Worm (Caenorhabditis elegans) whole organism, L1 larva: ENCODE data around the gene str-52.

Experiments used
- Y116A8C.19 ChIP-seq: sonication (generic microtip); optimal IDR thresholded peaks from 2 replicates; lab custom pipeline; 2016; ENCODE audit warnings: missing compliant biosample characterization, missing genetic modification characterization, borderline replicate concordance
- aha-1 ChIP-seq: fragments of 150-350 bp; optimal IDR thresholded peaks from 2 replicates; lab custom pipeline; 2014; ENCODE audit warnings: missing biosample characterization, missing genetic modification characterization
- aly-2 ChIP-seq: fragments of 150-350 bp; optimal IDR thresholded peaks from 2 replicates; lab custom pipeline; 2014; ENCODE audit warnings: missing biosample characterization, missing genetic modification characterization
- ama-1 ChIP-seq: fragments of 150-350 bp; optimal IDR thresholded peaks from 2 replicates; lab custom pipeline; 2014
- blmp-1 ChIP-seq: fragments of 150-350 bp; optimal IDR thresholded peaks from 2 replicates; lab custom pipeline; 2014; ENCODE audit warnings: missing biosample characterization, missing genetic modification characterization
- ceh-82 ChIP-seq, 3 experiments: fragments of 150-350 bp in 1 of 3; sonication (generic microtip) in 2 of 3; optimal IDR thresholded peaks; 2 replicates each; lab custom pipeline; 2014 to 2017; ENCODE audit warnings: missing biosample characterization in 3 of 3, missing genetic modification characterization in 3 of 3
- ceh-88 ChIP-seq: fragments of 200-800 bp; sonication (Bioruptor generic); IDR thresholded peaks from 2 replicates; pipeline ENCODE4 v1.3.6; 2022; ENCODE audit warnings: missing genetic modification characterization, missing compliant biosample characterization
- ceh-90 ChIP-seq: sonication (generic microtip); optimal IDR thresholded peaks from 2 replicates; lab custom pipeline; 2016; ENCODE audit warnings: missing genetic modification characterization, missing compliant biosample characterization
- dpl-1 ChIP-seq, 3 experiments: fragments of 150-350 bp in 2 of 3; sonication (generic microtip) in 1 of 3; optimal IDR thresholded peaks; 2 replicates each; lab custom pipeline; 2014 to 2017; ENCODE audit warnings: missing biosample characterization in 3 of 3, missing genetic modification characterization in 3 of 3, missing genetic modification reagents in 3 of 3
- hlh-17 ChIP-seq: fragments of 200-800 bp; sonication (Bioruptor generic); optimal IDR thresholded peaks from 2 replicates; lab custom pipeline; 2018; ENCODE audit warnings: missing genetic modification characterization, mild to moderate bottlenecking, missing compliant biosample characterization, moderate library complexity, borderline replicate concordance
- irx-1 ChIP-seq: sonication (generic microtip); optimal IDR thresholded peaks from 2 replicates; lab custom pipeline; 2016; ENCODE audit warnings: missing genetic modification characterization, missing compliant biosample characterization
- jun-1 ChIP-seq: fragments of 150-350 bp; optimal IDR thresholded peaks from 2 replicates; lab custom pipeline; 2014; ENCODE audit warnings: missing biosample characterization, missing genetic modification reagents, missing genetic modification characterization
- lin-14 ChIP-seq: fragments of 200-800 bp; sonication (Bioruptor generic); optimal IDR thresholded peaks from 2 replicates; lab custom pipeline; 2018; ENCODE audit warnings: mild to moderate bottlenecking, missing genetic modification characterization, moderate library complexity, missing compliant biosample characterization
- mab-9 ChIP-seq: fragments of 200-800 bp; sonication (Bioruptor generic); IDR thresholded peaks from 2 replicates; pipeline ENCODE4 v1.3.6; 2022; ENCODE audit warnings: missing genetic modification reagents, missing genetic modification characterization, missing compliant biosample characterization
- nhr-12 ChIP-seq: sonication (generic microtip); optimal IDR thresholded peaks from 2 replicates; lab custom pipeline; 2017; ENCODE audit warnings: missing biosample characterization, missing genetic modification characterization
- nhr-28 ChIP-seq: fragments of 150-350 bp; optimal IDR thresholded peaks from 2 replicates; lab custom pipeline; 2014; ENCODE audit warnings: missing biosample characterization, missing genetic modification characterization
- nhr-76 ChIP-seq: sonication (generic microtip); optimal IDR thresholded peaks from 2 replicates; lab custom pipeline; 2017; ENCODE audit warnings: missing biosample characterization, missing genetic modification characterization
- nhr-77 ChIP-seq: fragments of 150-350 bp; optimal IDR thresholded peaks from 2 replicates; lab custom pipeline; 2014; ENCODE audit warnings: missing biosample characterization, missing genetic modification characterization
- nhr-90 ChIP-seq: sonication (generic microtip); optimal IDR thresholded peaks from 2 replicates; lab custom pipeline; 2016; ENCODE audit warnings: mild to moderate bottlenecking, missing genetic modification characterization, missing compliant biosample characterization; ENCODE audit not compliant: poor library complexity
- skn-1 ChIP-seq: fragments of 150-350 bp; optimal IDR thresholded peaks from 2 replicates; lab custom pipeline; 2014; ENCODE audit warnings: missing biosample characterization, missing genetic modification characterization
- snpc-4 ChIP-seq: fragments of 150-350 bp; optimal IDR thresholded peaks from 2 replicates; lab custom pipeline; 2014; ENCODE audit warnings: missing biosample characterization, missing genetic modification characterization
- snu-23 ChIP-seq: sonication (generic microtip); optimal IDR thresholded peaks from 2 replicates; lab custom pipeline; 2016; ENCODE audit warnings: missing genetic modification characterization, missing compliant biosample characterization
- tbx-2 ChIP-seq: sonication (generic microtip); optimal IDR thresholded peaks from 2 replicates; lab custom pipeline; 2016; ENCODE audit warnings: missing genetic modification characterization, missing compliant biosample characterization
- unc-130 ChIP-seq: fragments of 150-350 bp; optimal IDR thresholded peaks from 2 replicates; lab custom pipeline; 2017; ENCODE audit warnings: missing biosample characterization, missing genetic modification characterization, inconsistent platforms
- zag-1 ChIP-seq: fragments of 150-350 bp; optimal IDR thresholded peaks from 2 replicates; lab custom pipeline; 2014; ENCODE audit warnings: missing biosample characterization, missing genetic modification characterization

Gene str-52

ce11 chrV:2099040-2099439 is 46.9 kb downstream of the str-52 start, which contains the start of gene F36F12.7:
Gene F36F12.7, plus strand, starts transcription at chrV:2099340.
- TF ChIP-seq ama-1 (lab: Kevin White, UChicago) (no peak), ceh-90 (tag; lab: Kevin White, UChicago) (no peak), hlh-17 (GFP tag; lab: Kevin White, UChicago) (no peak)

- TF ChIP-seq skn-1 (tag; lab: Kevin White, UChicago) (no peak), lin-14 (no peak), snpc-4 (tag; lab: Kevin White, UChicago) (no peak), tbx-2 (tag; lab: Kevin White, UChicago) (no peak), snu-23 (GFP tag; lab: Kevin White, UChicago) (no peak), nhr-28 (tag; lab: Kevin White, UChicago) (no peak), nhr-76 (tag; lab: Kevin White, UChicago) (no peak), jun-1 (tag; lab: Kevin White, UChicago) (no peak), ceh-82 (tag; optimal IDR thresholded peaks at IDR 0.05; lab: Kevin White, UChicago) (no peak), irx-1 (no peak), nhr-90 (tag; lab: Kevin White, UChicago) (no peak)
Observed at ce11 chrV:2097653-2098052, 48.3 kb downstream of the str-52 start, which contains the start of gene clec-208. Gene clec-208, plus strand, starts transcription at chrV:2097953.

- TF ChIP-seq irx-1 = no peak
- TF ChIP-seq unc-130 (tag; lab: Kevin White, UChicago) = no peak
- TF ChIP-seq aly-2 (tag; lab: Kevin White, UChicago) = no peak
- no peak for TF ChIP-seq hlh-17 (GFP tag; lab: Kevin White, UChicago)
- no peak for TF ChIP-seq ceh-82 (tag; optimal IDR thresholded peaks at IDR 0.05; lab: Kevin White, UChicago)
- no peak for TF ChIP-seq nhr-12
- no peak for TF ChIP-seq zag-1 (tag; lab: Kevin White, UChicago)
- no peak for TF ChIP-seq blmp-1 (tag; lab: Kevin White, UChicago)
- no peak for TF ChIP-seq aha-1
- no peak for TF ChIP-seq nhr-77 (tag; lab: Kevin White, UChicago)
- no peak for TF ChIP-seq Y116A8C.19 (tag; lab: Kevin White, UChicago)
- no peak for TF ChIP-seq ceh-88 (GFP tag; lab: Robert Waterston, UW)
- TF ChIP-seq dpl-1 (GFP tag; optimal IDR thresholded peaks at IDR 0.05; lab: Kevin White, UChicago) = no peak
- TF ChIP-seq mab-9 (GFP tag; lab: Robert Waterston, UW) = no peak
Observed at ce11 chrV:2095772-2096171, 50.2 kb downstream of the str-52 start, which contains the start of gene clec-207. Gene clec-207, plus strand, starts transcription at chrV:2096072.
